Worm (Caenorhabditis elegans) whole organism, late embryonic: ENCODE data around the gene mdt-21.

Experiments
- ceh-14 ChIP-seq: sonication (generic microtip); optimal IDR thresholded peaks from 2 replicates; lab custom pipeline; 2016; ENCODE audit warnings: missing genotype, missing genetic modification characterization, missing compliant biosample characterization
- ceh-34 ChIP-seq: sonication (generic microtip); optimal IDR thresholded peaks from 2 replicates; lab custom pipeline; 2016; ENCODE audit warnings: mild to moderate bottlenecking, missing genetic modification characterization, missing compliant biosample characterization
- ceh-9 ChIP-seq: sonication (generic microtip); optimal IDR thresholded peaks from 2 replicates; lab custom pipeline; 2016; ENCODE audit warnings: mild to moderate bottlenecking, missing genetic modification characterization, inconsistent platforms, missing compliant biosample characterization
- fkh-6 ChIP-seq: sonication (generic microtip); optimal IDR thresholded peaks from 2 replicates; lab custom pipeline; 2016; ENCODE audit warnings: missing genetic modification characterization, missing compliant biosample characterization
- nfya-1 ChIP-seq: sonication (generic microtip); optimal IDR thresholded peaks from 2 replicates; lab custom pipeline; 2017; ENCODE audit warnings: missing genetic modification characterization, mild to moderate bottlenecking, missing compliant biosample characterization, antibody characterized with exemption, moderate library complexity
- pqm-1 ChIP-seq: sonication (generic microtip); optimal IDR thresholded peaks from 2 replicates; lab custom pipeline; 2016; ENCODE audit warnings: missing genetic modification characterization, missing compliant biosample characterization
- ztf-16 ChIP-seq: sonication (generic microtip); optimal IDR thresholded peaks from 2 replicates; lab custom pipeline; 2017; ENCODE audit warnings: missing genetic modification characterization, missing compliant biosample characterization

DNA sequence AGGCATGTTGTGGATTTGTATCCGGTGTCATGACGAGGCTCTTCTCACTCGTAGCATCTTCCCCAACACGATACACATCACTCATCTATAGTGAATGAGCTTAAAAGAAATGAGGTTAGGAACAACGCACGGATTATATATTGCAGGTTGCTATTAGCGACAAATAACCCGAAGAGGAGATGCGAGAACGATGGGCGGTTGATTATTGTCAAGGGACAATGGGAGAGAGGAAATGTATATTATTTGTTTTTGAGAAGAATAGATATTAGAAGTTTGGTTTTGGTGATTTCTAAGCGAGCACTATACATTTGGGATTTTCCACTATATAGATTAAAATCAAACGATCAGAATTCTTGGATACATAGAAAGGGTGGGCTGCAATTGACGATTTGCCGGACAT lies 29.3 kb downstream of the mdt-21 start, which contains the start of gene C18D11.7:
- TF ChIP-seq ztf-16 (tag; lab: Kevin White, UChicago) (no peak), ceh-9 (tag; lab: Kevin White, UChicago) (no peak), nfya-1 (tag; lab: Kevin White, UChicago) (no peak), fkh-6 (tag; lab: Kevin White, UChicago) (no peak), pqm-1 (tag; lab: Kevin White, UChicago) (no peak), ceh-14 (tag; lab: Kevin White, UChicago) (no peak), ceh-34 (tag; lab: Kevin White, UChicago) (no peak)
